Worm (Caenorhabditis elegans) whole organism, L2 larva: ENCODE data around the gene tbc-16.

Experiments
- elt-3 ChIP-seq: sonication (generic microtip); optimal IDR thresholded peaks from 2 replicates; lab custom pipeline; 2017; ENCODE audit warnings: missing biosample characterization, missing genetic modification characterization
- fos-1 ChIP-seq: fragments of 150-350 bp; optimal IDR thresholded peaks from 2 replicates; lab custom pipeline; 2014; ENCODE audit warnings: missing biosample characterization, missing genetic modification characterization
- nhr-11 ChIP-seq: fragments of 150-350 bp; optimal IDR thresholded peaks from 2 replicates; lab custom pipeline; 2014; ENCODE audit warnings: missing biosample characterization, missing genetic modification characterization
- nhr-77 ChIP-seq: fragments of 150-350 bp; optimal IDR thresholded peaks from 2 replicates; lab custom pipeline; 2014; ENCODE audit warnings: missing biosample characterization, missing genetic modification characterization
- sma-9 ChIP-seq, 2 experiments: fragments of 150-350 bp in 1 of 2; sonication (generic microtip) in 1 of 2; optimal IDR thresholded peaks; 2 replicates each; lab custom pipeline; 2014 to 2016; ENCODE audit warnings: missing genetic modification characterization in 2 of 2, mild to moderate bottlenecking in 1 of 2, missing biosample characterization in 1 of 2, missing compliant biosample characterization in 1 of 2, missing genetic modification reagents in 1 of 2, moderate library complexity in 1 of 2
- snpc-4 ChIP-seq: fragments of 150-350 bp; optimal IDR thresholded peaks from 2 replicates; lab custom pipeline; 2014; ENCODE audit warnings: missing biosample characterization, missing genetic modification characterization
- unc-39 ChIP-seq: fragments of 150-350 bp; optimal IDR thresholded peaks from 2 replicates; lab custom pipeline; 2014; ENCODE audit warnings: missing biosample characterization, missing genetic modification characterization
- unc-55 ChIP-seq: fragments of 150-350 bp; sonication (generic microtip); optimal IDR thresholded peaks from 3 replicates; lab custom pipeline; 2014; ENCODE audit warnings: missing biosample characterization, missing genetic modification reagents, missing genetic modification characterization

DNA sequence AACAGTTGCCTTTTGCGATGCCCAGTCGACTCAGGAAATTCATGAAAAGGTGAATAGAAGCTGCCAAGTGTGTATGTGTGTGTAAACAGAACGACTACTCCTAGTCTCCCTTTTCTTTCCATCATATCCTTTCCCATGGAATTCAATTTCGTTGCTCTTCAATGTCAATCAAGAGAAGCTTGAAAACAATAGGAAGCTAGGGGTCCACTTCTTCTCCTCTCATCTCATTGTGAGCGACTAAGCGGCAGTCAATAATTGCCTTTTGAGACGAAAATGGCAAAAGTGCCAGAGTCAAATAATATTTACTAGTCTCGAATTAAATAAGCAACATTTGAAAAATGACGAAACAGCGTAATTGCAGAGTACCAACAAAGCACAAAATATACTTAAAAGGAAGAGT, 27.5 kb upstream of the tbc-16 start:
- TF ChIP-seq elt-3 (tag; lab: Kevin White, UChicago), result no peak
- no peak for TF ChIP-seq snpc-4
- no peak for TF ChIP-seq nhr-11 (tag; lab: Kevin White, UChicago)
- no peak for TF ChIP-seq fos-1
- TF ChIP-seq sma-9 (GFP tag; optimal IDR thresholded peaks at IDR 0.05; lab: Kevin White, UChicago), result no peak
- no peak for TF ChIP-seq sma-9 (tag; optimal IDR thresholded peaks at IDR 0.05; lab: Kevin White, UChicago)
- TF ChIP-seq unc-39 (tag; lab: Kevin White, UChicago), result no peak
- no peak for TF ChIP-seq unc-55 (GFP tag; lab: Kevin White, UChicago)
- no peak for TF ChIP-seq nhr-77 (tag; lab: Kevin White, UChicago)
